Worm (Caenorhabditis elegans): Measurements from ENCODE around the gene hrde-1.

Gene hrde-1

ce11 chrIII:4172210-4172609 lies 3.7 kb downstream of the hrde-1 start (continued):
- TF ChIP-seq daf-12 (tag; optimal IDR thresholded peaks at IDR 0.05) (no peak), mxl-3 (GFP tag; optimal IDR thresholded peaks at IDR 0.05) (no peak), lim-7 (GFP tag; IDR thresholded peaks at IDR 0.05) (0 out of 2 replicates have a peak, but pooled peaks have one; percentile 6), nhr-10 (tag; optimal IDR thresholded peaks at IDR 0.05) (no peak), rbr-2 (tag; optimal IDR thresholded peaks at IDR 0.05) (no peak), Y5F2A.4 (GFP tag; optimal IDR thresholded peaks at IDR 0.05) (peak; percentile 18), ztf-7 (tag; optimal IDR thresholded peaks at IDR 0.05) (no peak), lin-29 (GFP tag; IDR thresholded peaks at IDR 0.05) (no peak), T26A8.4 (GFP tag; IDR thresholded peaks at IDR 0.05) (no peak), saeg-2 (GFP tag; IDR thresholded peaks at IDR 0.05) (no peak), ZK337.2 (GFP tag; IDR thresholded peaks at IDR 0.05) (no peak), dmd-9 (GFP tag; IDR thresholded peaks at IDR 0.05) (no peak), nhr-237 (tag; optimal IDR thresholded peaks at IDR 0.05) (no peak), set-16 (GFP tag; IDR thresholded peaks at IDR 0.05) (no peak), zag-1 (tag; optimal IDR thresholded peaks at IDR 0.05) (no peak), ceh-32 (tag; optimal IDR thresholded peaks at IDR 0.05; ENCODE audit: poor library complexity) (no peak), gei-8 (GFP tag; optimal IDR thresholded peaks at IDR 0.05) (no peak), ceh-20 (GFP tag; IDR thresholded peaks at IDR 0.05) (no peak), sdz-12 (GFP tag; optimal IDR thresholded peaks at IDR 0.05) (no peak), ceh-62 (tag; optimal IDR thresholded peaks at IDR 0.05) (no peak), fos-1 (tag; optimal IDR thresholded peaks at IDR 0.05) (no peak), zip-11 (GFP tag; IDR thresholded peaks at IDR 0.05) (no peak), F49E8.2 (tag; optimal IDR thresholded peaks at IDR 0.05; ENCODE audit: borderline replicate concordance) (peak; percentile 83), ces-1 (GFP tag; optimal IDR thresholded peaks at IDR 0.05) (no peak), pha-4 (GFP tag; IDR thresholded peaks at IDR 0.05) (0 out of 2 replicates have a peak, but pooled peaks have one; percentile 56), pha-4 (tag; optimal IDR thresholded peaks at IDR 0.05) (no peak), tra-1 (GFP tag; IDR thresholded peaks at IDR 0.05) (no peak), daf-8 (GFP tag; IDR thresholded peaks at IDR 0.05) (no peak), arid-1 (GFP tag; conservative IDR thresholded peaks at IDR 0.05) (peak; percentile 45; the same call in 1 of the 2 replicates), F26F4.8 (GFP tag; conservative IDR thresholded peaks at IDR 0.05) (no peak), nhr-6 (tag; optimal IDR thresholded peaks at IDR 0.05) (no peak), ztf-11 (tag; optimal IDR thresholded peaks at IDR 0.05) (no peak), dmd-6 (GFP tag; IDR thresholded peaks at IDR 0.05) (no peak), vab-7 (GFP tag; IDR thresholded peaks at IDR 0.05) (no peak), egl-43 (GFP tag; IDR thresholded peaks at IDR 0.05) (peak; percentile 30; the same call in 1 of the 2 replicates), Y105C5A.15 (GFP tag; IDR thresholded peaks at IDR 0.05) (0 out of 2 replicates have a peak, but pooled peaks have one; percentile 63), F37D6.2 (tag; optimal IDR thresholded peaks at IDR 0.05) (no peak), nhr-77 (tag; optimal IDR thresholded peaks at IDR 0.05) (no peak), lin-1 (GFP tag; IDR thresholded peaks at IDR 0.05) (peak; percentile 39; the same call in 1 of the 2 replicates), dpl-1 (GFP tag; optimal IDR thresholded peaks at IDR 0.05) (no peak), lin-39 (tag; optimal IDR thresholded peaks at IDR 0.05) (no peak), cey-2 (tag; optimal IDR thresholded peaks at IDR 0.05; ENCODE audit: borderline replicate concordance, insufficient read depth) (no peak), lin-13 (GFP tag; optimal IDR thresholded peaks at IDR 0.05) (no peak), snpc-1.2 (GFP tag; IDR thresholded peaks at IDR 0.05) (peak; percentile 66; the same call in 1 of the 2 replicates), nhr-111 (GFP tag; optimal IDR thresholded peaks at IDR 0.05) (no peak), snpc-4 (tag; optimal IDR thresholded peaks at IDR 0.05) (no peak), spr-1 (tag; optimal IDR thresholded peaks at IDR 0.05) (no peak), R02D3.7 (tag; optimal IDR thresholded peaks at IDR 0.05) (no peak), mxl-2 (GFP tag; conservative IDR thresholded peaks at IDR 0.05) (no peak), T20F7.1 (GFP tag; optimal IDR thresholded peaks at IDR 0.05) (no peak), hmg-1.1 (GFP tag; IDR thresholded peaks at IDR 0.05) (no peak), lin-38 (GFP tag; IDR thresholded peaks at IDR 0.05) (peak; percentile 68)
